Worm (Caenorhabditis elegans) whole organism, L3 larva: Measurements from ENCODE around the gene F41G4.13.

ENCODE experiments used
- aly-2 ChIP-seq: fragments of 150-350 bp; optimal IDR thresholded peaks from 2 replicates; lab custom pipeline; 2014; ENCODE audit warnings: missing biosample characterization, missing genetic modification characterization
- ama-1 ChIP-seq: fragments of 150-350 bp; optimal IDR thresholded peaks from 2 replicates; lab custom pipeline; 2018
- ceh-16 ChIP-seq: sonication (generic microtip); optimal IDR thresholded peaks from 2 replicates; lab custom pipeline; 2017; ENCODE audit warnings: missing biosample characterization, missing genetic modification characterization
- ceh-9 ChIP-seq: sonication (generic microtip); optimal IDR thresholded peaks from 2 replicates; lab custom pipeline; 2018; ENCODE audit warnings: missing biosample characterization, missing genetic modification characterization
- daf-12 ChIP-seq: fragments of 150-350 bp; optimal IDR thresholded peaks from 2 replicates; lab custom pipeline; 2014; ENCODE audit warnings: missing biosample characterization, missing genetic modification reagents, missing genetic modification characterization
- egl-27 ChIP-seq: sonication (generic microtip); optimal IDR thresholded peaks from 4 replicates; lab custom pipeline; 2017; ENCODE audit warnings: missing biosample characterization, missing genetic modification reagents, missing genetic modification characterization
- egl-5 ChIP-seq: fragments of 150-350 bp; optimal IDR thresholded peaks from 2 replicates; lab custom pipeline; 2017; ENCODE audit warnings: missing biosample characterization, missing genetic modification reagents, missing genetic modification characterization, inconsistent platforms
- eor-1 ChIP-seq, 2 experiments: fragments of 150-350 bp; optimal IDR thresholded peaks; 2 replicates each; lab custom pipeline; 2014 to 2018; ENCODE audit warnings: missing biosample characterization in 2 of 2, missing genetic modification characterization in 2 of 2
- fkh-10 ChIP-seq: sonication (generic microtip); optimal IDR thresholded peaks from 2 replicates; lab custom pipeline; 2017; ENCODE audit warnings: missing biosample characterization, missing genetic modification reagents, missing genetic modification characterization
- fos-1 ChIP-seq: fragments of 150-350 bp; optimal IDR thresholded peaks from 2 replicates; lab custom pipeline; 2014; ENCODE audit warnings: missing biosample characterization, missing genetic modification characterization
- hmg-11 ChIP-seq: sonication (generic microtip); optimal IDR thresholded peaks from 2 replicates; lab custom pipeline; 2016; ENCODE audit warnings: missing genetic modification characterization, missing compliant biosample characterization
- jun-1 ChIP-seq: fragments of 150-350 bp; optimal IDR thresholded peaks from 2 replicates; lab custom pipeline; 2014; ENCODE audit warnings: missing biosample characterization, missing genetic modification reagents, missing genetic modification characterization
- lin-39 ChIP-seq: fragments of 150-350 bp; optimal IDR thresholded peaks from 2 replicates; lab custom pipeline; 2018; ENCODE audit warnings: missing biosample characterization, missing genetic modification reagents, missing genetic modification characterization
- lsy-12 ChIP-seq: sonication (generic microtip); optimal IDR thresholded peaks from 2 replicates; lab custom pipeline; 2016; ENCODE audit warnings: mild to moderate bottlenecking, missing genetic modification characterization, missing compliant biosample characterization
- nhr-11 ChIP-seq: fragments of 150-350 bp; optimal IDR thresholded peaks from 2 replicates; lab custom pipeline; 2014; ENCODE audit warnings: missing biosample characterization, missing genetic modification characterization
- nhr-12 ChIP-seq: fragments of 150-350 bp; optimal IDR thresholded peaks from 2 replicates; lab custom pipeline; 2014; ENCODE audit warnings: missing biosample characterization, missing genetic modification characterization
- nhr-237 ChIP-seq: fragments of 150-350 bp; optimal IDR thresholded peaks from 2 replicates; lab custom pipeline; 2014; ENCODE audit warnings: missing biosample characterization, missing genetic modification characterization
- nhr-43 ChIP-seq: sonication (generic microtip); optimal IDR thresholded peaks from 2 replicates; lab custom pipeline; 2016; ENCODE audit warnings: mild to moderate bottlenecking, missing genetic modification characterization, missing compliant biosample characterization; ENCODE audit not compliant: poor library complexity, severe bottlenecking
- nhr-76 ChIP-seq: fragments of 150-350 bp; sonication (generic microtip); optimal IDR thresholded peaks from 5 replicates; lab custom pipeline; 2014; ENCODE audit warnings: missing biosample characterization, missing genetic modification characterization
- nhr-77 ChIP-seq: fragments of 150-350 bp; optimal IDR thresholded peaks from 2 replicates; lab custom pipeline; 2014; ENCODE audit warnings: missing biosample characterization, missing genetic modification characterization
- pha-4 ChIP-seq: fragments of 150-350 bp; optimal IDR thresholded peaks from 2 replicates; lab custom pipeline; 2014; ENCODE audit warnings: missing biosample characterization, missing genetic modification reagents, missing genetic modification characterization
- pqm-1 ChIP-seq: fragments of 150-350 bp; optimal IDR thresholded peaks from 2 replicates; lab custom pipeline; 2017; ENCODE audit warnings: missing biosample characterization, missing genetic modification characterization, inconsistent platforms
- sea-2 ChIP-seq: fragments of 150-350 bp; sonication (generic microtip); optimal IDR thresholded peaks from 4 replicates; lab custom pipeline; 2014; ENCODE audit warnings: missing biosample characterization, missing genetic modification reagents, missing genetic modification characterization
- skn-1 ChIP-seq: fragments of 150-350 bp; optimal IDR thresholded peaks from 2 replicates; lab custom pipeline; 2014; ENCODE audit warnings: missing biosample characterization, missing genetic modification characterization
- unc-39 ChIP-seq: sonication (generic microtip); optimal IDR thresholded peaks from 4 replicates; lab custom pipeline; 2017; ENCODE audit warnings: missing biosample characterization, missing genetic modification characterization
- unc-62 ChIP-seq: fragments of 150-350 bp; sonication (generic microtip); optimal IDR thresholded peaks from 4 replicates; lab custom pipeline; 2014; ENCODE audit warnings: missing biosample characterization, missing genetic modification reagents, missing genetic modification characterization
- zag-1 ChIP-seq: fragments of 150-350 bp; optimal IDR thresholded peaks from 2 replicates; lab custom pipeline; 2014; ENCODE audit warnings: missing biosample characterization, missing genetic modification characterization
- ztf-4 ChIP-seq: fragments of 150-350 bp; optimal IDR thresholded peaks from 2 replicates; lab custom pipeline; 2014; ENCODE audit warnings: missing biosample characterization, missing genetic modification characterization

Gene F41G4.13

DNA sequence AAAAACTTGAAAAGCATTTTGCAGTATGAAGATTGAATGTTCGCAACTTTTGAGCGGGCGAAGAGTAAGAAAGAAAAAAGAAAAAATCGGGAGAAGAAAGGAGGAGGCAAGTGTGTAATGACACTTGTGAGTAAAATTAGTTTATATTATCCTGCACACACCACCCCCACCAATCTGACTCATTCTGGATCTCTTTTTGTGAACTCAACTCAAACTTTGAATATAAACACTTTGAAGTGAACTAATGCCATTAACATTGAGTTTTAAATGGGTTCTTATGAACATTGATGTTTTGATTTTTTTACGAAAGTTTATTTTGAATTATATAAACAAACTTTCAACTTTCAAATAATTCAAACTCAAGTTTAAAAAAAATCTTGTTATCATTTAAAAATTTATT, 10.3 kb upstream of the F41G4.13 start, which contains the start of gene F41G4.8:
F41G4.8 (minus strand) TSS at position 101 of the 400 bp plus-strand sequence.
- no peak for TF ChIP-seq sea-2
- TF ChIP-seq lsy-12: no peak
- no peak for TF ChIP-seq fos-1 (tag; lab: Kevin White, UChicago)
- TF ChIP-seq nhr-12: no peak
- no peak for TF ChIP-seq daf-12 (tag; lab: Kevin White, UChicago)
- no peak for TF ChIP-seq nhr-237 (tag; lab: Kevin White, UChicago)
- no peak for TF ChIP-seq hmg-11 (tag; lab: Kevin White, UChicago)
- no peak for TF ChIP-seq aly-2 (tag; lab: Kevin White, UChicago)
- no peak for TF ChIP-seq jun-1
- TF ChIP-seq nhr-76: no peak
- no peak for TF ChIP-seq ceh-9 (tag; lab: Kevin White, UChicago)
- no peak for TF ChIP-seq ztf-4 (tag; lab: Kevin White, UChicago)
- no peak for TF ChIP-seq unc-62 (GFP tag; lab: Kevin White, UChicago)
- no peak for TF ChIP-seq nhr-43
- TF ChIP-seq, all 47 proteins: peak for 0

DNA sequence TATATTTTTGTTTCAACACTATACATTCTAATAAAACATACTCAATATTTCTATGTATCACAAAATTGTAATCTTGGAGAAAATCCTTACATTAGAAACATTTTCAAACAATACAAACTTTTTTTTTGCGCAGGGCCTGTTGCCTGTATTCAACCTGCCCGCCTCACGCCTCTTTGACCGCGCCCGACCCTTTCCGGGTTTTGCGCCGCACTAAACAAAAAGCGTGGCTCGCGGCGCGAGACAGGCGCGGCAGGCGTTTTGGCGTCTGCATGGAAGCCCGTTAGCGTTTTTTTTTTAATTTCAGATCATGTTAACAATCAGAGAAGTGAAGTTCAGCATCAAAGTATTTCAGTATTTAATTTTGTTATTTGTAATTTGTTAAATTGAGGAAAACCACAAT, 8.3 kb upstream of the F41G4.13 start:
- TF ChIP-seq unc-39: no peak

DNA sequence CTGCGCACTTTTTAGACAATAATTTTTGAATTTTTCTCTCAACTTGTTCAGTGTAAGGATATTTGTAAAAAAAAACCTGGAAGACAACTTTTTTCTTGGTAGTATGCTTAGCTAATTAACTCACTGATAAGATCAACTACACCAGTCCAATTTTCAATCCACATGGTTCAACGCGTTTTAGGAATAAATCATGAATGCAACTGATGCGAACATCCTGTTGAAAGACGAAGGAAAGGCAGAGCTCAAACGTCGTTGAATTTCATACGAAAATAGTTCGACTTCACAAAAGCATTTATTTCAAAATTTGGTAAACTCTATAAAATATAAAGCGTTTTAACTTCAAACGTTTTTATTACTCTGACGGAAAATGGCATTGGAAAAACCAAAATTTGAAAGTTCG, 6.1 kb upstream of the F41G4.13 start, which contains the start of gene dyla-1:
dyla-1 (plus strand) TSS at position 301 of the 400 bp plus-strand sequence.
- TF ChIP-seq nhr-12: no peak

DNA sequence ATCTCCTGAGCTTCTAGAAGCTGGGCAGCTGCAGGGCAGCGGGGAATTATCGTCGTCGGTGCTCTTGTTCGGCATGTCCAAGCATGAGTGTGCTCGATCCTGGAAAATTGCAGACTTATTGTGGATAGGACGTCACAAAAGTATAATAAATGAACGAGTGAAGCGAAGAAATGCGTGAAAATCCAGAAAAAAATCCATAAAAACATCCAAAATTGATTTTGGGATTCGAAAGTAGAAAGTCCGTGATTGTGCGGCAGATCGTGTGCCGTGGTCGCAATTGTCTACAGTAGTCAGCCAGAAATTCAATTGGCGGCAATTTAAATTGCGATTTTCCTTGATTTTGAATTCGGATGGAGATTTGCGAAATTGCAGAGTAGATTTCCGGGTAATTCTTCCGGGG, 1.7 kb upstream of the F41G4.13 start, which contains the start of gene F41G4.7:
F41G4.7 (minus strand) TSS at position 101 of the 400 bp plus-strand sequence.
- no peak for TF ChIP-seq sea-2
- TF ChIP-seq nhr-11 (tag; lab: Kevin White, UChicago): no peak
- no peak for TF ChIP-seq lin-39 (tag; lab: Kevin White, UChicago)
- no peak for TF ChIP-seq egl-5

DNA sequence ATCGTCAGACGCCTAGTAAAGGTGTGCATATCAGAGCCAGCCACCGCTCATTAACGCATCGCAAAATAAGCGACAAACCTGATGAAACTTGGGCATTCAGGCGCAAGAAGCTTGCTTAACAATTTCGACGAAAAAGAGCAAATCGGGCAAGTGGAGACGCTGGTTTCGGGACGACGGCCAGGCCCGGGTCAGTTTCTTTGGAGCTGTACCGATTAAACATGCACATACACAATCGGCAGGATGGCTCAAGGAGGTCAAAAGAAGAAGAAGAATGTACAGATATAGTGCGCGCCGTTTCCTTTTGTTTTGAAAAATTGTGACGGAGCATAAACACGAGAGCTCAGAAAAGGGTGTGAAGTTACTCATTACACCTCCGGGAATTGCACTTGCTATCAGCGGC, 8.1 kb downstream of the F41G4.13 start:
- no peak for TF ChIP-seq eor-1 (tag; optimal IDR thresholded peaks at IDR 0.05; lab: Kevin White, UChicago)
- no peak for TF ChIP-seq nhr-77 (tag; lab: Kevin White, UChicago)
- TF ChIP-seq sea-2: no peak
- no peak for TF ChIP-seq egl-27
- TF ChIP-seq ceh-16: no peak

DNA sequence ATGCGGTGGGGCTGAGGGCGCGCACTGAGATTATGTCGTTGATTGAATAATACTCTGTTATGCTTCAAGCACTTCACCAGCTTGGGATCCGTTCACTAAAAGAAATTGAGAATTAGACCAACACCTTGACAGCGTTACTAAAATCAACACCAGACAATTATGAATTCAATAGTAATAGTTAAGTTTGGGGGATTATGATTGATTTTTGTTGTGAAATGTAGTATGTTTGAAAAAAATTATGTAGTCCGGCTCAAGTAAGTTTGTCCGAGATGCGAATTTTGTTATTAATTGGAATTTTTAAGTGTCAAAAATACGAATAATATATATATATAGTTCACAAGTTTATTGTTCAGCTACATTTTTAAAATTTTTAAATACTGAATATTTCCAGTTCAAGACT, 9.2 kb downstream of the F41G4.13 start, which contains the start of gene sto-5:
sto-5 (minus strand) TSS at position 101 of the 400 bp plus-strand sequence.
- TF ChIP-seq pha-4 (tag; lab: Kevin White, UChicago) (no peak), nhr-43 (no peak), eor-1 (tag; optimal IDR thresholded peaks at IDR 0.05; lab: Kevin White, UChicago) (no peak), pqm-1 (tag; lab: Kevin White, UChicago) (no peak), egl-5 (no peak), zag-1 (tag; lab: Kevin White, UChicago) (no peak), fkh-10 (GFP tag; lab: Kevin White, UChicago) (no peak)

DNA sequence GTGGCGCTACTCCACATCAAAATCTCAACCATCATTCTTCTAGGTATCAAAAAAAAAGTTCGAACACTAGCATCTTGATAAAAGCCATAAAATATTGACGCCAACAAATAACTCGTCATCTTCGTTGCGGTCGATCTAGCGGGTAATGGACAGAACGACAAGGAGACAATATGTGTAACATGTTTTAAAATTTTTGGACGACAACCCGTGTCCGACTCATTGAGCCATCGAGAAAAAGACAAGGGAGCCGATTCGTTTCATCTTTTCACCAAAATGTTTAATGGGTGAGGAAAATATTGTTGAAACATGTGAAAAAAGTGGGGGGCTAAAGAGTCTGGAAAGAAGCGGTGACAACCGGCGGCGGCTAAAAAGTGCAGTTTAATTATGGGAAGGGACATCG, 13.1 kb downstream of the F41G4.13 start:
- TF ChIP-seq egl-27 (no peak), ama-1 (lab: Kevin White, UChicago) (no peak), fkh-10 (GFP tag; lab: Kevin White, UChicago) (no peak), unc-62 (GFP tag; lab: Kevin White, UChicago) (no peak)

DNA sequence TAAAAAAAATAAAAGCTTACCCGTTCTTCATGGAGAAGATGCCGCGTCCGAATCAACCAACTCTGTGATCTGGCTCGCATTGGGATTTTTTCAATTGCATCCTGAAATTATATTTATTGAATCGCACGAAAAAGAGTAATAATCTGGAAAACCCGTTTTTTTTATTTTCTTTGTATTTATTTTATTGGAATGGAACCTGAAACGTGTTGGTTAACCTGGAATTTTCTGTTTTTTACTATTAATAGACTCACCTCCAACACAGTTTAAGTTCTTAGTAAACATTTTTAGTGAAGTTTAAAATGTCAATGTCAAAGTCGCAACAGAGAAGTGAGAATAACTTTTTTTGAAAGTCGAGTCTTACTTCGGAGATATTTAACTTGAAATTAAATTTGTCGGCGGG, 16.3 kb downstream of the F41G4.13 start:
- TF ChIP-seq fkh-10 (GFP tag; lab: Kevin White, UChicago) (peak; percentile 40), pqm-1 (tag; lab: Kevin White, UChicago) (no peak)

DNA sequence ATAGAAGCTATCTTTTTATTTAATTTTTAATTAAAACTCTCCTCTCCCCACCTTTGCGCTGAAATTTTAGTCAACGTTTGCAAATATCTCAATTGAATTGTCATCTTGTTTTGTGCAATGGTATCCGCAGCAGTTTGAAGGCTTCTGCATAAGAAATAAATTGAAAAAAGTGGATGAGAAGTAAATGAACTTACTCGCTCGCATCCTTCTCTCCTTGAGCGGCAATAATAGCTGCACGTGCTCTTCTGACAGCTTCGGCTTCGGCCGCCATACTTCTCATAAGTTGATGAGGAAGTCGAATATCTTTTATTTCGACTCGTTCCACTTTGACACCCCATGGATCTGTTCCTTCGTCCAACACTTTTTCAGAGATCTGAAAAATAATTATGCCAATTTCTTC, 17.7 kb downstream of the F41G4.13 start:
- peak; percentile 75 for TF ChIP-seq fkh-10 (GFP tag; lab: Kevin White, UChicago)
- no peak for TF ChIP-seq skn-1
